Fruit fly (Drosophila melanogaster) whole organism, embryonic: ENCODE data around the gene His3.3B.

Experiments
- CG11723 ChIP-seq: fragments of 200-800 bp; sonication (Bioruptor generic); optimal IDR thresholded peaks from 2 replicates; lab custom pipeline; 2017; ENCODE audit warnings: missing biosample characterization, mild to moderate bottlenecking, missing genetic modification characterization
- CG17328 ChIP-seq: fragments of 200-800 bp; sonication (Bioruptor generic); IDR thresholded peaks from 2 replicates; pipeline ENCODE4 v1.3.6; 2022; ENCODE audit warnings: missing biosample characterization, missing genetic modification characterization
- Fer2 ChIP-seq: fragments of 200-800 bp; sonication (Bioruptor generic); optimal IDR thresholded peaks from 2 replicates; lab custom pipeline; 2018; ENCODE audit warnings: missing biosample characterization, mild to moderate bottlenecking, missing genetic modification characterization, moderate library complexity
- ro ChIP-seq: fragments of 200-800 bp; sonication (Bioruptor generic); IDR thresholded peaks from 2 replicates; pipeline ENCODE4 v1.3.6; 2022; ENCODE audit warnings: missing biosample characterization, missing genetic modification characterization
- stc ChIP-seq: fragments of 200-800 bp; sonication (Bioruptor generic); IDR thresholded peaks from 2 replicates; pipeline ENCODE4 v1.3.6; 2022; ENCODE audit warnings: missing biosample characterization, missing genetic modification characterization
- tna ChIP-seq: fragments of 200-800 bp; sonication (Bioruptor generic); IDR thresholded peaks from 2 replicates; pipeline ENCODE4 v1.3.6; 2022; ENCODE audit warnings: missing biosample characterization, missing genetic modification characterization; ENCODE audit not compliant: partially characterized antibody
- ttk ChIP-seq: fragments of 200-800 bp; sonication (Bioruptor generic); IDR thresholded peaks from 2 replicates; pipeline ENCODE4 v2.1.2; 2022; ENCODE audit warnings: missing biosample characterization, missing genetic modification characterization

DNA sequence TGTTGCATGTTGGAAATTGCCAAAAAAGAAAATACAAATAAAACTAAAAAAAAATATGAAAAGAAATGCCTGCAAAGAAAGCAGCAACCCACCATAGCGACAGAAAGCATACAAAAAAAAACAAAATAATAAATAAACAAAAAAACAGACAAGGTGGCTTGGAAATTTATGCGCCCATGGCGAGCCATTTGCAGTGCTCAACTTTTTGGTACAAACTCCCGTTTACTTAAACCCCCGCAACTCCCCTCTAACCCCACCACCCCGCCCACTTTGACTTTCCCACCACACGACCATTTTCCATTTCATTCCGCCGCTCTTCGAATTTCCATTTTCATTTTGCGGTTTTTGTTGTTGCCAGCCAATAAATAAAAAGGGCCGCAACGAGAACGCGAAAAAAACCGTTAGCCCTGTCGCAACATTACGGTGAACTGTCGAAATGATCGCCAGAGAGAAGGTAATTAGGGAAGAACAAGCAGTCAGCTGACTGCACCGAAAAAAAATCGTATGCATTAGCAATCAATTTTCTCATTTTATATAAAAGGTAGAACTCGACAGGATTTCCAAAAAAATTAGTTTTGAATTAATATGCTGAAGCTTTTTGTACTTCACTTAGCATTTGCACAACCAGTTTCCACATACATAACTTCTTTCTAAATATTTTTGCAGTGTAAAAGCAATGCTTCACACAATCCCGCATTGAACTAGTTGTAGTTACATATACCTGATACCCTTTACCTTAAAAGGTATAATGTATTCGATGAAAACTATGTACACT, 19.5 kb downstream of the His3.3B start:
- TF ChIP-seq tna (GFP tag; lab: Robert Waterston, UW) = no peak
- no peak for TF ChIP-seq Fer2
- peak; percentile 52; the same call in 1 of the 2 replicates for TF ChIP-seq stc (GFP tag; lab: Robert Waterston, UW)
- peak; percentile 60 for TF ChIP-seq CG17328 (GFP tag; lab: Robert Waterston, UW)
- 0 out of 2 replicates have a peak, but pooled peaks have one; percentile 46 for TF ChIP-seq ttk (GFP tag; lab: Robert Waterston, UW)
- peak; percentile 13 for TF ChIP-seq CG11723 (GFP tag; lab: Kevin White, UChicago)
- TF ChIP-seq ro (GFP tag; lab: Robert Waterston, UW) = no peak
